Fruit fly (Drosophila melanogaster): Measurements from ENCODE around the gene TORIP.

TORIP gene

dm6 chr3L:19801105-19801504 lies 3.8 kb downstream of the TORIP start, which contains the start of gene CG14102 (continued):
- TF ChIP-seq ems (GFP tag; optimal IDR thresholded peaks at IDR 0.05) (no peak), NK7.1 (GFP tag; optimal IDR thresholded peaks at IDR 0.05) (no peak), peb (GFP tag; IDR thresholded peaks at IDR 0.05) (no peak), dpn (GFP tag; optimal IDR thresholded peaks at IDR 0.05) (no peak), CG9609 (GFP tag; optimal IDR thresholded peaks at IDR 0.05) (no peak), zf30C (GFP tag; optimal IDR thresholded peaks at IDR 0.05) (no peak), az2 (GFP tag; optimal IDR thresholded peaks at IDR 0.05) (no peak), Aef1 (GFP tag; IDR thresholded peaks at IDR 0.05) (no peak), Rfx (GFP tag; IDR thresholded peaks at IDR 0.05) (no peak), Fer1 (GFP tag; optimal IDR thresholded peaks at IDR 0.05) (no peak), CG7928 (GFP tag; optimal IDR thresholded peaks at IDR 0.05) (no peak), HLH3B (GFP tag; IDR thresholded peaks at IDR 0.05) (no peak), en (GFP tag; optimal IDR thresholded peaks at IDR 0.05) (no peak), ken (GFP tag; IDR thresholded peaks at IDR 0.05) (no peak), CG6854 (GFP tag; optimal IDR thresholded peaks at IDR 0.05) (no peak), gsb-n (tag; optimal IDR thresholded peaks at IDR 0.05) (no peak), rib (GFP tag; IDR thresholded peaks at IDR 0.05) (no peak), CrebB (tag; optimal IDR thresholded peaks at IDR 0.05) (no peak), CG6175 (GFP tag; IDR thresholded peaks at IDR 0.05) (no peak), CG7963 (GFP tag; IDR thresholded peaks at IDR 0.05; ENCODE audit: partially characterized antibody) (0 out of 3 replicates have a peak, but pooled peaks have one; percentile 21), unc-4 (GFP tag; IDR thresholded peaks at IDR 0.05; ENCODE audit: partially characterized antibody) (peak; percentile 67), maf-S (GFP tag; optimal IDR thresholded peaks at IDR 0.05) (no peak), CG10979 (tag; optimal IDR thresholded peaks at IDR 0.05) (no peak), run (tag; optimal IDR thresholded peaks at IDR 0.05) (no peak), CG2889 (GFP tag; IDR thresholded peaks at IDR 0.05) (no peak), CG4424 (GFP tag; optimal IDR thresholded peaks at IDR 0.05) (no peak), NfI (GFP tag; optimal IDR thresholded peaks at IDR 0.05) (no peak), Scr (GFP tag; IDR thresholded peaks at IDR 0.05; ENCODE audit: partially characterized antibody) (peak; percentile 76), CG2678 (tag; optimal IDR thresholded peaks at IDR 0.05) (no peak), cato (GFP tag; optimal IDR thresholded peaks at IDR 0.05; ENCODE audit: borderline replicate concordance) (no peak), Neu2 (GFP tag; optimal IDR thresholded peaks at IDR 0.05; ENCODE audit: borderline replicate concordance) (no peak), E2f1 (GFP tag; IDR thresholded peaks at IDR 0.05) (no peak), MBD-R2 (GFP tag; IDR thresholded peaks at IDR 0.05) (peak; percentile 66), fu2 (GFP tag; optimal IDR thresholded peaks at IDR 0.05) (no peak), stwl (tag; optimal IDR thresholded peaks at IDR 0.05) (peak; percentile 6), CG15696 (tag; optimal IDR thresholded peaks at IDR 0.05) (no peak), wor (GFP tag; IDR thresholded peaks at IDR 0.05) (no peak), CG31224 (GFP tag; IDR thresholded peaks at IDR 0.05) (no peak), CG11723 (GFP tag; optimal IDR thresholded peaks at IDR 0.05) (no peak)

- TF ChIP-seq Scr (GFP tag; IDR thresholded peaks at IDR 0.05; ENCODE audit: partially characterized antibody) (no peak), cwo (GFP tag; optimal IDR thresholded peaks at IDR 0.05) (no peak), CG10565 (GFP tag; optimal IDR thresholded peaks at IDR 0.05) (no peak), CG2875 (GFP tag; optimal IDR thresholded peaks at IDR 0.05) (no peak), HmgD (GFP tag; optimal IDR thresholded peaks at IDR 0.05) (no peak), fu2 (GFP tag; optimal IDR thresholded peaks at IDR 0.05) (no peak), ab (GFP tag; optimal IDR thresholded peaks at IDR 0.05) (no peak), ranshi (GFP tag; IDR thresholded peaks at IDR 0.05) (no peak), pum (GFP tag; optimal IDR thresholded peaks at IDR 0.05) (no peak), Dek (tag; optimal IDR thresholded peaks at IDR 0.05) (no peak), br (optimal IDR thresholded peaks at IDR 0.05) (no peak), pho (GFP tag; optimal IDR thresholded peaks at IDR 0.05) (no peak), Dp (GFP tag; optimal IDR thresholded peaks at IDR 0.05) (no peak), C15 (GFP tag; IDR thresholded peaks at IDR 0.05) (no peak), CG9215 (GFP tag; IDR thresholded peaks at IDR 0.05) (no peak), z (GFP tag; IDR thresholded peaks at IDR 0.05) (no peak)
These were observed 5.9 kb downstream of the TORIP start, which contains the start of gene Ir76a for dm6 chr3L:19798978-19799377. Gene Ir76a, plus strand, starts transcription at chr3L:19799278.
